Worm (Caenorhabditis elegans) whole organism, L4 larva: ENCODE measurements around the gene Y53G8AM.6.

Experiments used
- F44E2.7 ChIP-seq: fragments of 200-800 bp; sonication (Bioruptor generic); IDR thresholded peaks from 2 replicates; pipeline ENCODE4 v2.1.2; 2022; ENCODE audit warnings: missing genetic modification characterization, missing compliant biosample characterization
- T26A8.4 ChIP-seq: fragments of 200-800 bp; sonication (Bioruptor generic); IDR thresholded peaks from 2 replicates; pipeline ENCODE4 v1.3.6; 2022; ENCODE audit warnings: missing genetic modification characterization, missing compliant biosample characterization
- ZK546.5 ChIP-seq, 2 experiments: sonication (generic microtip); optimal IDR thresholded peaks; 2 replicates each; lab custom pipeline; 2017; ENCODE audit warnings: missing biosample characterization in 2 of 2, missing genetic modification characterization in 2 of 2
- aly-2 ChIP-seq: sonication (generic microtip); optimal IDR thresholded peaks from 2 replicates; lab custom pipeline; 2018; ENCODE audit warnings: missing biosample characterization, missing genetic modification characterization
- egl-27 ChIP-seq: sonication (generic microtip); optimal IDR thresholded peaks from 3 replicates; lab custom pipeline; 2017; ENCODE audit warnings: missing biosample characterization, missing genetic modification reagents, missing genetic modification characterization
- nhr-11 ChIP-seq: fragments of 150-350 bp; optimal IDR thresholded peaks from 2 replicates; lab custom pipeline; 2014; ENCODE audit warnings: missing biosample characterization, missing genetic modification characterization
- nhr-237 ChIP-seq: sonication (generic microtip); optimal IDR thresholded peaks from 2 replicates; lab custom pipeline; 2017; ENCODE audit warnings: missing biosample characterization, missing genetic modification characterization
- nhr-28 ChIP-seq: fragments of 150-350 bp; optimal IDR thresholded peaks from 2 replicates; lab custom pipeline; 2014; ENCODE audit warnings: missing biosample characterization, missing genetic modification characterization
- skn-1 ChIP-seq: fragments of 150-350 bp; optimal IDR thresholded peaks from 2 replicates; lab custom pipeline; 2014; ENCODE audit warnings: missing biosample characterization, missing genetic modification characterization
- snpc-4 ChIP-seq: fragments of 150-350 bp; optimal IDR thresholded peaks from 2 replicates; lab custom pipeline; 2014; ENCODE audit warnings: missing biosample characterization, missing genetic modification characterization
- ztf-11 ChIP-seq: fragments of 150-350 bp; optimal IDR thresholded peaks from 2 replicates; lab custom pipeline; 2014; ENCODE audit warnings: missing biosample characterization, missing genetic modification characterization

DNA sequence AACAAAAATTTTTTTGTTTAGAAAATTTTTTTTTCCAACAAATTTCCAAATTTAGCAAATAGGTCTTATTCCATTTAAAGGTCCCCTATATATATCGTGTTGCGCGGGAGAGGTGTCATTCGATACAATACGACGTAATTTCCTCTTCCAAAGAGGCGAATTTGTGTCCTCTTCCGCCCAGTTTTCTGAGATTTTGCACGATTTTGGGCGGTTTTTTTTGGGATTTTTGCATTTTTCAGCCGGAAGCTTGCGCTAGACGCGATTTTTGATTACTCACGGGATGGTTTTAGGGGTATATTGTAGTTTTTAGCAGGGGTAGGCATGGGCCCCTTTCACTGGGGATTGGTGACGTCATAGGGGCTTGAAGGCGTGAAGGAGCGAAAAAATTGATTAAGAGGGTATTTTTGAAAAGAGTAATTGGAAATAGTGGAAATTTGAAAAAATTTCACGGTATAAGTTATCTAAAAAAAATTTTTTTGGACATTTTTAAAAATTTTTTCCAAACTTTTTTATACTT lies 8.9 kb downstream of the Y53G8AM.6 start, which contains the start of gene Y53G8AL.4:
- no peak for TF ChIP-seq skn-1 (tag; lab: Kevin White, UChicago)
- TF ChIP-seq F44E2.7 (GFP tag; lab: Robert Waterston, UW), result no peak
- no peak for TF ChIP-seq snpc-4 (tag; lab: Kevin White, UChicago)
- no peak for TF ChIP-seq aly-2 (tag; lab: Kevin White, UChicago)
- no peak for TF ChIP-seq ZK546.5 (tag; optimal IDR thresholded peaks at IDR 0.05; lab: Kevin White, UChicago)
- TF ChIP-seq ztf-11 (tag; lab: Kevin White, UChicago), result no peak
- TF ChIP-seq T26A8.4 (GFP tag; lab: Robert Waterston, UW), result no peak
- no peak for TF ChIP-seq nhr-28 (tag; lab: Kevin White, UChicago)
- no peak for TF ChIP-seq nhr-237 (tag; lab: Kevin White, UChicago)
- TF ChIP-seq egl-27, result no peak
- TF ChIP-seq nhr-11 (tag; lab: Kevin White, UChicago), result no peak
